Worm (Caenorhabditis elegans): Measurements from ENCODE around the gene F07H5.10.

The F07H5.10 gene

ce11 chrII:8851996-8852587, 43.7 kb upstream of the F07H5.10 start, which contains the start of gene oac-46 (continued):
- TF ChIP-seq elt-3 (tag; optimal IDR thresholded peaks at IDR 0.05) (peak in 2 of 6 experiments; percentile 20 to 22), sup-37 (GFP tag; optimal IDR thresholded peaks at IDR 0.05) (no peak), mdl-1 (tag; optimal IDR thresholded peaks at IDR 0.05) (no peak), egl-13 (tag; optimal IDR thresholded peaks at IDR 0.05) (no peak), aha-1 (tag; optimal IDR thresholded peaks at IDR 0.05) (no peak), mep-1 (tag; optimal IDR thresholded peaks at IDR 0.05) (no peak), hlh-4 (tag; optimal IDR thresholded peaks at IDR 0.05) (no peak), egl-27 (tag; optimal IDR thresholded peaks at IDR 0.05) (no peak), C16A3.4 (tag; optimal IDR thresholded peaks at IDR 0.05) (no peak), snpc-4 (tag; optimal IDR thresholded peaks at IDR 0.05) (no peak), irx-1 (tag; optimal IDR thresholded peaks at IDR 0.05) (no peak), ama-1 (optimal IDR thresholded peaks at IDR 0.05) (no peak), pag-3 (tag; optimal IDR thresholded peaks at IDR 0.05; ENCODE audit: borderline replicate concordance, insufficient read depth) (no peak), vab-15 (tag; optimal IDR thresholded peaks at IDR 0.05) (no peak), ceh-90 (tag; optimal IDR thresholded peaks at IDR 0.05) (no peak), zag-1 (tag; optimal IDR thresholded peaks at IDR 0.05) (no peak), hpl-2 (GFP tag; optimal IDR thresholded peaks at IDR 0.05) (no peak), nhr-85 (tag) (peak; percentile 83), dpl-1 (GFP tag; optimal IDR thresholded peaks at IDR 0.05) (no peak), zip-4 (GFP tag; optimal IDR thresholded peaks at IDR 0.05) (no peak), rnt-1 (tag; optimal IDR thresholded peaks at IDR 0.05) (no peak), ceh-63 (GFP tag; optimal IDR thresholded peaks at IDR 0.05) (no peak), fkh-4 (tag; optimal IDR thresholded peaks at IDR 0.05; ENCODE audit: borderline replicate concordance) (no peak), nhr-71 (tag; optimal IDR thresholded peaks at IDR 0.05) (peak; percentile 16), Y116A8C.19 (tag; optimal IDR thresholded peaks at IDR 0.05; ENCODE audit: borderline replicate concordance) (no peak), jun-1 (tag; optimal IDR thresholded peaks at IDR 0.05) (no peak), efl-1 (optimal IDR thresholded peaks at IDR 0.05) (no peak), efl-1 (GFP tag; optimal IDR thresholded peaks at IDR 0.05 in 1 of 2) (peak in 1 of 2 experiments; percentile 52), sox-4 (tag; optimal IDR thresholded peaks at IDR 0.05) (no peak), efl-3 (GFP tag; optimal IDR thresholded peaks at IDR 0.05) (no peak), tbx-2 (tag; optimal IDR thresholded peaks at IDR 0.05) (no peak), blmp-1 (tag; optimal IDR thresholded peaks at IDR 0.05) (peak; percentile 94), C34B4.2 (tag; optimal IDR thresholded peaks at IDR 0.05) (no peak), nhr-19 (GFP tag; conservative IDR thresholded peaks at IDR 0.05) (no peak), F16B12.6 (tag; optimal IDR thresholded peaks at IDR 0.05) (no peak)

- TF ChIP-seq nhr-85 (tag) (peak; percentile 32), efl-1 (optimal IDR thresholded peaks at IDR 0.05) (no peak), efl-1 (GFP tag; optimal IDR thresholded peaks at IDR 0.05 in 1 of 2) (peak in 1 of 2 experiments; percentile 81), C04F5.9 (tag; optimal IDR thresholded peaks at IDR 0.05) (no peak)
Observed at ce11 chrII:8848984-8849383, 40.6 kb upstream of the F07H5.10 start.

ce11 chrII:8845932-8846331, 37.5 kb upstream of the F07H5.10 start:
- TF ChIP-seq pax-3 (tag; optimal IDR thresholded peaks at IDR 0.05) (no peak), ztf-11 (tag; optimal IDR thresholded peaks at IDR 0.05) (no peak), nhr-20 (tag; optimal IDR thresholded peaks at IDR 0.05) (peak; percentile 30), elt-3 (tag; optimal IDR thresholded peaks at IDR 0.05) (peak in 1 of 6 experiments; percentile 38), lin-35 (GFP tag; optimal IDR thresholded peaks at IDR 0.05) (peak in 1 of 2 experiments; percentile 16), blmp-1 (tag; optimal IDR thresholded peaks at IDR 0.05) (peak; percentile 45), efl-1 (optimal IDR thresholded peaks at IDR 0.05) (no peak), efl-1 (GFP tag; optimal IDR thresholded peaks at IDR 0.05 in 1 of 2) (peak in 1 of 2 experiments; percentile 0), snu-23 (GFP tag; optimal IDR thresholded peaks at IDR 0.05) (peak; percentile 22), ceh-8 (GFP tag; optimal IDR thresholded peaks at IDR 0.05) (no peak), nhr-85 (tag) (peak; percentile 73), lin-15B (tag; optimal IDR thresholded peaks at IDR 0.05) (no peak), nhr-71 (tag; optimal IDR thresholded peaks at IDR 0.05) (peak; percentile 9), lin-14 (GFP tag; optimal IDR thresholded peaks at IDR 0.05) (peak; percentile 45), ces-1 (GFP tag; optimal IDR thresholded peaks at IDR 0.05) (no peak)
